Worm (Caenorhabditis elegans) whole organism, L4 larva: ENCODE data around the gene C16A11.4.

Experiments
- ceh-20 ChIP-seq: fragments of 200-800 bp; sonication (Bioruptor generic); IDR thresholded peaks from 2 replicates; pipeline ENCODE4 v1.3.6; 2022; ENCODE audit warnings: missing genetic modification reagents, missing genetic modification characterization, missing compliant biosample characterization
- ceh-82 ChIP-seq: sonication (generic microtip); optimal IDR thresholded peaks from 2 replicates; lab custom pipeline; 2017; ENCODE audit warnings: missing biosample characterization, missing genetic modification characterization
- fkh-10 ChIP-seq: fragments of 150-350 bp; optimal IDR thresholded peaks from 2 replicates; lab custom pipeline; 2014; ENCODE audit warnings: missing biosample characterization, missing genetic modification reagents, missing genetic modification characterization
- lin-39 ChIP-seq: fragments of 150-350 bp; optimal IDR thresholded peaks from 2 replicates; lab custom pipeline; 2014; ENCODE audit warnings: missing biosample characterization, missing genetic modification reagents, missing genetic modification characterization
- madf-5 ChIP-seq, 2 experiments: fragments of 200-800 bp; sonication (Bioruptor generic); IDR thresholded peaks; 2 replicates each; pipeline ENCODE4 v1.3.6; 2022; ENCODE audit warnings: missing compliant biosample characterization in 2 of 2, missing genetic modification characterization in 2 of 2
- mep-1 ChIP-seq: fragments of 150-350 bp; sonication (generic microtip); optimal IDR thresholded peaks from 3 replicates; lab custom pipeline; 2014; ENCODE audit warnings: missing biosample characterization, missing genetic modification characterization
- ztf-7 ChIP-seq: fragments of 150-350 bp; optimal IDR thresholded peaks from 2 replicates; lab custom pipeline; 2014; ENCODE audit warnings: missing biosample characterization, missing genetic modification characterization

ce11 chrII:4219062-4219461 lies 7.8 kb upstream of the C16A11.4 start, which contains the start of gene F31D5.1:
- TF ChIP-seq mep-1 (no peak), madf-5 (GFP tag; IDR thresholded peaks at IDR 0.05; lab: Robert Waterston, UW) (no peak), lin-39 (no peak), fkh-10 (GFP tag; lab: Kevin White, UChicago) (no peak), ceh-20 (GFP tag; lab: Robert Waterston, UW) (no peak), ceh-82 (tag; lab: Kevin White, UChicago) (no peak), ztf-7 (tag; lab: Kevin White, UChicago) (no peak)
